Worm (Caenorhabditis elegans): ENCODE results near the gene zipt-2.3.

zipt-2.3 gene

DNA sequence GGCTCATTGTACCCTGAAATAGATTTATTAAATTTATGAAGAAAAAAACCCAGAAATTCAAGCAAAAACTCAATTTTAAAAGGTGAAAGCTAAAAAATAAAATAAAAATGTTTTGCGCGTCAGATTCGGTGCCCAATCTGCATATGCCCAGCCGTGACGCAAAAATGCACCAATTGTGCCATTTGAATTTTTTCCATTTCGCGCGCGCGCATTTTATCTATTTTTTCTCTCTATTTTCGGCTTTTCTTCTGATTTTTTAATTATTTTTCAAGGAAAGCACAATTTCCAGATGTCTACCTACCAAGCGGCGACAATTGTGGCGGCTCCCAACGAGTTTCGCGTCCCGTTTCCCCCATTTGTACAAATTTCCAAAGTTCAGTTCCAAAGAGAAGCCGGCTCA, 10.1 kb upstream of the zipt-2.3 start, which contains the start of the genes Y54G9A.7 and bub-3 (continued):
- TF ChIP-seq B0336.3 (GFP tag; IDR thresholded peaks at IDR 0.05) = no peak
- no peak for TF ChIP-seq lin-40 (tag; optimal IDR thresholded peaks at IDR 0.05)
- TF ChIP-seq efl-1 (GFP tag; optimal IDR thresholded peaks at IDR 0.05) = peak; percentile 95
- TF ChIP-seq attf-5 (GFP tag; optimal IDR thresholded peaks at IDR 0.05) = no peak
- TF ChIP-seq aptf-3 (GFP tag; IDR thresholded peaks at IDR 0.05) = no peak
- no peak for TF ChIP-seq rpc-1 (optimal IDR thresholded peaks at IDR 0.05)
- TF ChIP-seq rpc-1 (tag; optimal IDR thresholded peaks at IDR 0.05) = no peak
- TF ChIP-seq hmg-1.2 (GFP tag; IDR thresholded peaks at IDR 0.05) = 0 out of 2 replicates have a peak, but pooled peaks have one; percentile 20
- no peak for TF ChIP-seq mel-28 (tag; optimal IDR thresholded peaks at IDR 0.05; ENCODE audit: borderline replicate concordance)
- TF ChIP-seq ceh-79 (tag; optimal IDR thresholded peaks at IDR 0.05) = no peak
- peak; percentile 90 for TF ChIP-seq D2030.7 (GFP tag; IDR thresholded peaks at IDR 0.05)
- no peak for TF ChIP-seq pha-4 (tag; optimal IDR thresholded peaks at IDR 0.05)
- no peak for TF ChIP-seq tbp1 (GFP tag; optimal IDR thresholded peaks at IDR 0.05)
- no peak for TF ChIP-seq unc-62 (GFP tag; optimal IDR thresholded peaks at IDR 0.05)
- TF ChIP-seq K11D2.4 (GFP tag; IDR thresholded peaks at IDR 0.05) = no peak
- TF ChIP-seq nfyb-1 (GFP tag; IDR thresholded peaks at IDR 0.05) = no peak
- TF ChIP-seq nhr-179 (tag; optimal IDR thresholded peaks at IDR 0.05) = no peak
- no peak for TF ChIP-seq die-1 (tag; optimal IDR thresholded peaks at IDR 0.05)
- no peak for TF ChIP-seq dpff-1 (tag; optimal IDR thresholded peaks at IDR 0.05)
- peak; percentile 75 for TF ChIP-seq lsl-1 (GFP tag; optimal IDR thresholded peaks at IDR 0.05)
- TF ChIP-seq ekl-4 (GFP tag; IDR thresholded peaks at IDR 0.05) = peak; percentile 52; the same call in 1 of the 2 replicates
- TF ChIP-seq ceh-27 (GFP tag; optimal IDR thresholded peaks at IDR 0.05) = no peak
- TF ChIP-seq rec-8 (tag; optimal IDR thresholded peaks at IDR 0.05) = no peak
- TF ChIP-seq nhr-120 (GFP tag; IDR thresholded peaks at IDR 0.05) = no peak
- no peak for TF ChIP-seq attf-6 (GFP tag; IDR thresholded peaks at IDR 0.05)
- no peak for TF ChIP-seq him-1 (tag; optimal IDR thresholded peaks at IDR 0.05)
- TF ChIP-seq lin-54 (GFP tag; optimal IDR thresholded peaks at IDR 0.05) = peak; percentile 80
- TF ChIP-seq pbrm-1 (GFP tag; IDR thresholded peaks at IDR 0.05) = 0 out of 2 replicates have a peak, but pooled peaks have one; percentile 8
- TF ChIP-seq F23B12.7 (tag; optimal IDR thresholded peaks at IDR 0.05; ENCODE audit: insufficient read depth) = no peak

DNA sequence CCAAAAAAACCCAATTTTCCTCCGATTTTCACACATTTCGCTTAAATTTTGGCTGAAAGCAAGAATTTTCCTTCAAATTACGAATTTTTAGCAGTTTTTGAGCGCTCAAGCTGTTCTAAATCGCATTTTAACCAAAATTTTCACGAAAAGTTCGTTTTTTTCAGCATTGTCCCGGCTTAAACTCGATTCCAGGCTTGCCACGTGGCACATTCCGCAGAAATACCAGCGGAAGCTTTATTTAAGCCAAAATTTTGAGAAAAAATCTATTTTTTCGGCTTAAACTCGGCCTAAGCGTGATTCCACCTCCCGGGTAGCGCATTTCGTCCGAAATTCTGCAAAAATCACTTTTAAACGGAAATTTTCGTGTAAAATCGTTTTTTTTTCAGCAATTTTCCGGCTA, 8.1 kb upstream of the zipt-2.3 start:
- TF ChIP-seq hsf-1 (GFP tag; IDR thresholded peaks at IDR 0.05) = 0 out of 2 replicates have a peak, but pooled peaks have one; percentile 18
- no peak for TF ChIP-seq Y56A3A.18 (GFP tag; IDR thresholded peaks at IDR 0.05)
- peak; percentile 4 for TF ChIP-seq efl-1 (GFP tag; optimal IDR thresholded peaks at IDR 0.05)
- TF ChIP-seq snpc-1.1 (tag; optimal IDR thresholded peaks at IDR 0.05; ENCODE audit: insufficient read depth) = no peak
- TF ChIP-seq mel-28 (tag; optimal IDR thresholded peaks at IDR 0.05; ENCODE audit: borderline replicate concordance) = no peak
- TF ChIP-seq lsy-27 (tag; optimal IDR thresholded peaks at IDR 0.05; ENCODE audit: borderline replicate concordance, insufficient read depth) = no peak
- no peak for TF ChIP-seq aptf-2 (GFP tag; conservative IDR thresholded peaks at IDR 0.05)
- TF ChIP-seq tbp1 (GFP tag; optimal IDR thresholded peaks at IDR 0.05) = no peak
- TF ChIP-seq snpc-4 (GFP tag; optimal IDR thresholded peaks at IDR 0.05) = no peak
- TF ChIP-seq snpc-4 (tag; optimal IDR thresholded peaks at IDR 0.05) = no peak
- TF ChIP-seq rec-8 (tag; optimal IDR thresholded peaks at IDR 0.05) = no peak
- no peak for TF ChIP-seq hrde-1 (tag; optimal IDR thresholded peaks at IDR 0.05; ENCODE audit: borderline replicate concordance)
- TF ChIP-seq C17E4.6 (GFP tag; IDR thresholded peaks at IDR 0.05) = no peak
- no peak for TF ChIP-seq madf-3 (GFP tag; IDR thresholded peaks at IDR 0.05)
- TF ChIP-seq ets-4 (GFP tag; optimal IDR thresholded peaks at IDR 0.05) = no peak
- no peak for TF ChIP-seq T26A5.8 (tag; optimal IDR thresholded peaks at IDR 0.05)
- no peak for TF ChIP-seq B0035.1 (tag; optimal IDR thresholded peaks at IDR 0.05)
- TF ChIP-seq cebp-2 (GFP tag; IDR thresholded peaks at IDR 0.05) = no peak
- no peak for TF ChIP-seq lin-35 (GFP tag; optimal IDR thresholded peaks at IDR 0.05)
- TF ChIP-seq ekl-4 (GFP tag; IDR thresholded peaks at IDR 0.05) = no peak
- no peak for TF ChIP-seq ceh-79 (tag; optimal IDR thresholded peaks at IDR 0.05)
- TF ChIP-seq nhr-120 (GFP tag; IDR thresholded peaks at IDR 0.05) = no peak
- TF ChIP-seq somi-1 (GFP tag; optimal IDR thresholded peaks at IDR 0.05) = no peak
- TF ChIP-seq Y95B8A.8 (GFP tag; IDR thresholded peaks at IDR 0.05) = peak; percentile 71; the same call in 1 of the 2 replicates
- no peak for TF ChIP-seq sea-2 (GFP tag; IDR thresholded peaks at IDR 0.05)
- TF ChIP-seq aptf-3 (GFP tag; IDR thresholded peaks at IDR 0.05) = no peak
- TF ChIP-seq ceh-58 (GFP tag; IDR thresholded peaks at IDR 0.05) = no peak
